Worm (Caenorhabditis elegans) whole organism, early embryonic: ENCODE data around the gene clec-221.

Source experiments
- F13C5.2 ChIP-seq: sonication (generic microtip); optimal IDR thresholded peaks from 2 replicates; lab custom pipeline; 2017; ENCODE audit warnings: mild to moderate bottlenecking, missing genetic modification characterization, inconsistent platforms, missing compliant biosample characterization
- ama-1 ChIP-seq: fragments of 150-350 bp; optimal IDR thresholded peaks from 2 replicates; lab custom pipeline; 2014
- hmg-4 ChIP-seq: fragments of 200-800 bp; sonication (Bioruptor generic); optimal IDR thresholded peaks from 2 replicates; lab custom pipeline; 2018; ENCODE audit warnings: mild to moderate bottlenecking, missing genetic modification characterization, missing compliant biosample characterization
- sea-1 ChIP-seq: fragments of 200-800 bp; sonication (Bioruptor generic); conservative IDR thresholded peaks from 2 replicates; pipeline ENCODE4 v1.3.6; 2022; ENCODE audit warnings: missing genetic modification characterization, missing compliant biosample characterization

DNA sequence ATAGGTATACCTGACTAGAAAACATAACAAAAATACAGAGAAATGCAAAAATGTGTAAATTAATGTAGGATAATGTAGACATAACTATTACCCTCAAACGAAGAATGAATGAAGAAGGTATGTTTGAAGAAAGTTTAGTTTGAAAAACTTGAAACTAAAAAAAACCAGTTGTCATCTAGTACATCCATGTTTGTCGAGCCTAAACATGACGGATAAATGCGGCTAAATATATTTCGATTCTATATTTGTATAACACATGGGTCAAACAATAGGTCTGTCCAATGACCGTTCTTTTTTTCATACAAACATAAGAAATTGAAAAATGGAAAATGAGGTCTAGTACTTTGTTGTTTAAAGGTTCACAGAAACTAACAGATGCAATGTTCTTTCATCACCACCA lies 15.8 kb upstream of the clec-221 start, which contains the start of gene F17C11.22:
- TF ChIP-seq ama-1 (lab: Kevin White, UChicago): no peak
- no peak for TF ChIP-seq hmg-4
- no peak for TF ChIP-seq sea-1 (GFP tag; lab: Robert Waterston, UW)
- TF ChIP-seq F13C5.2: no peak
